Fruit fly (Drosophila melanogaster): Measurements from ENCODE around the gene RhoGEF64C.

RhoGEF64C gene

DNA sequence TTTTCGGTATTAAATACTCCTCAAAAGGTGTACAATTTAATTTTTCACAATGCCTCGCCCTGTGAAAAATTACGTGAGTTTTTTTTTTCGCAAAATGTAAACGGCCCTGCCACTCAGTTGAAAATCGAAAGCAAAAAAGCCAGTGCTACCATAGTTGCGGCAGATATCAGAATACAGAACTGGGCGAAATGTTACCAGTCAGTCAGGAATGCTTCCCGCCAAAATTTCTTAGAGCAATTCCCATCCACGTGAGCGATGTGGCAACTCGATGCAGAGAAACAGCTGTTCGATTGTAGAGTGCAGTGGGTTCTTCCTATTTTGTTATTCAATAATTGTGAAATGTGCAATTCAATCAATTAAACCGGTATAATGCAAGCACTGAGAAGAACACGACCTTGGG, 133.0 kb downstream of the RhoGEF64C start, which contains the start of the genes Dhc64C and LeuRS-m (continued):
- TF ChIP-seq CG1529 (GFP tag; optimal IDR thresholded peaks at IDR 0.05) = no peak
- no peak for TF ChIP-seq CG12236 (GFP tag; optimal IDR thresholded peaks at IDR 0.05)
- no peak for TF ChIP-seq CG4854 (GFP tag; optimal IDR thresholded peaks at IDR 0.05)
- TF ChIP-seq twi (tag; optimal IDR thresholded peaks at IDR 0.05) = no peak
- 0 out of 3 replicates have a peak, but pooled peaks have one; percentile 18 for TF ChIP-seq otp (GFP tag; IDR thresholded peaks at IDR 0.05)
- TF ChIP-seq Doc2 (GFP tag; IDR thresholded peaks at IDR 0.05) = no peak
- no peak for TF ChIP-seq Tbp (GFP tag; optimal IDR thresholded peaks at IDR 0.05)
- TF ChIP-seq en (GFP tag; optimal IDR thresholded peaks at IDR 0.05) = no peak
- TF ChIP-seq CG5180 (GFP tag; optimal IDR thresholded peaks at IDR 0.05) = no peak
- TF ChIP-seq gsb-n (tag; optimal IDR thresholded peaks at IDR 0.05) = no peak
- no peak for TF ChIP-seq ERR (GFP tag; optimal IDR thresholded peaks at IDR 0.05)
- no peak for TF ChIP-seq prd (optimal IDR thresholded peaks at IDR 0.05)
- TF ChIP-seq prd (GFP tag; IDR thresholded peaks at IDR 0.05) = peak; percentile 33; the same call in 1 of the 3 replicates
- peak; percentile 34 for TF ChIP-seq chn (GFP tag; optimal IDR thresholded peaks at IDR 0.05)
- no peak for TF ChIP-seq kah (GFP tag; optimal IDR thresholded peaks at IDR 0.05)
- no peak for TF ChIP-seq CG4424 (GFP tag; optimal IDR thresholded peaks at IDR 0.05)
- TF ChIP-seq ci (GFP tag; IDR thresholded peaks at IDR 0.05) = peak; percentile 47; the same call in 1 of the 3 replicates
- TF ChIP-seq Kr (GFP tag; optimal IDR thresholded peaks at IDR 0.05) = no peak
- no peak for TF ChIP-seq sug (tag; optimal IDR thresholded peaks at IDR 0.05)
- TF ChIP-seq dan (GFP tag; IDR thresholded peaks at IDR 0.05) = no peak
- no peak for TF ChIP-seq disco-r (GFP tag; optimal IDR thresholded peaks at IDR 0.05)
- peak; percentile 13 for TF ChIP-seq Dip3 (GFP tag; optimal IDR thresholded peaks at IDR 0.05)
- no peak for TF ChIP-seq CG18599 (GFP tag; optimal IDR thresholded peaks at IDR 0.05)
- no peak for TF ChIP-seq CG6175 (GFP tag; IDR thresholded peaks at IDR 0.05)
- peak; percentile 68; the same call in 2 of the 3 replicates for TF ChIP-seq Opbp (GFP tag; IDR thresholded peaks at IDR 0.05; ENCODE audit: partially characterized antibody)
- TF ChIP-seq ftz-f1 (GFP tag; optimal IDR thresholded peaks at IDR 0.05) = peak; percentile 19
- no peak for TF ChIP-seq wor (GFP tag; IDR thresholded peaks at IDR 0.05)
- peak; percentile 69 for TF ChIP-seq Rfx (GFP tag; IDR thresholded peaks at IDR 0.05)
- no peak for TF ChIP-seq tup (GFP tag; optimal IDR thresholded peaks at IDR 0.05)
- no peak for TF ChIP-seq tap (tag; optimal IDR thresholded peaks at IDR 0.05)
- peak; percentile 88 for TF ChIP-seq CG1603 (tag; optimal IDR thresholded peaks at IDR 0.05)
- TF ChIP-seq MTF-1 (GFP tag; optimal IDR thresholded peaks at IDR 0.05; ENCODE audit: borderline replicate concordance) = no peak
- TF ChIP-seq sens (GFP tag) = no peak
- TF ChIP-seq hkb (optimal IDR thresholded peaks at IDR 0.05) = peak; percentile 71
- no peak for TF ChIP-seq hkb (GFP tag; IDR thresholded peaks at IDR 0.05)
- peak; percentile 29 for TF ChIP-seq da (GFP tag; optimal IDR thresholded peaks at IDR 0.05)
- no peak for TF ChIP-seq CG17186 (GFP tag; optimal IDR thresholded peaks at IDR 0.05)
- TF ChIP-seq so (GFP tag; IDR thresholded peaks at IDR 0.05) = 0 out of 3 replicates have a peak, but pooled peaks have one; percentile 23
- TF ChIP-seq CG4360 (GFP tag; IDR thresholded peaks at IDR 0.05) = no peak
- TF ChIP-seq YL-1 (GFP tag; optimal IDR thresholded peaks at IDR 0.05) = peak; percentile 87
- TF ChIP-seq CG16813 (GFP tag; IDR thresholded peaks at IDR 0.05; ENCODE audit: partially characterized antibody) = peak; percentile 74
- no peak for TF ChIP-seq CG14965 (GFP tag; optimal IDR thresholded peaks at IDR 0.05; ENCODE audit: borderline replicate concordance)
- no peak for TF ChIP-seq CG6689 (GFP tag; IDR thresholded peaks at IDR 0.05)
- TF ChIP-seq hth (optimal IDR thresholded peaks at IDR 0.05) = no peak
- TF ChIP-seq CkIIα-i1 (GFP tag; IDR thresholded peaks at IDR 0.05) = no peak
- peak in 1 of 2 experiments; percentile 24 for TF ChIP-seq chif (GFP tag; optimal IDR thresholded peaks at IDR 0.05)
- no peak for TF ChIP-seq Dip2 (GFP tag; IDR thresholded peaks at IDR 0.05)
- TF ChIP-seq luna (GFP tag; optimal IDR thresholded peaks at IDR 0.05) = no peak
- TF ChIP-seq CG10979 (tag; optimal IDR thresholded peaks at IDR 0.05) = no peak
- TF ChIP-seq Awh (GFP tag; IDR thresholded peaks at IDR 0.05) = no peak
- TF ChIP-seq CG14860 (GFP tag; IDR thresholded peaks at IDR 0.05; ENCODE audit: partially characterized antibody) = peak; percentile 65
- TF ChIP-seq CG2116 (GFP tag; optimal IDR thresholded peaks at IDR 0.05) = peak; percentile 100
- no peak for TF ChIP-seq HLHmδ (GFP tag; optimal IDR thresholded peaks at IDR 0.05)
